Worm (Caenorhabditis elegans) whole organism, L1 larva: ENCODE measurements around the gene C42D4.13.

Source experiments
- C16A3.4 ChIP-seq: fragments of 150-350 bp; optimal IDR thresholded peaks from 2 replicates; lab custom pipeline; 2014; ENCODE audit warnings: missing biosample characterization, missing genetic modification characterization
- C34B4.2 ChIP-seq: sonication (generic microtip); optimal IDR thresholded peaks from 2 replicates; lab custom pipeline; 2017; ENCODE audit warnings: mild to moderate bottlenecking, missing genetic modification characterization, missing compliant biosample characterization
- Y116A8C.19 ChIP-seq: sonication (generic microtip); optimal IDR thresholded peaks from 2 replicates; lab custom pipeline; 2016; ENCODE audit warnings: missing compliant biosample characterization, missing genetic modification characterization, borderline replicate concordance
- aha-1 ChIP-seq: fragments of 150-350 bp; optimal IDR thresholded peaks from 2 replicates; lab custom pipeline; 2014; ENCODE audit warnings: missing biosample characterization, missing genetic modification characterization
- aly-2 ChIP-seq: fragments of 150-350 bp; optimal IDR thresholded peaks from 2 replicates; lab custom pipeline; 2014; ENCODE audit warnings: missing biosample characterization, missing genetic modification characterization
- ama-1 ChIP-seq: fragments of 150-350 bp; optimal IDR thresholded peaks from 2 replicates; lab custom pipeline; 2014
- blmp-1 ChIP-seq: fragments of 150-350 bp; optimal IDR thresholded peaks from 2 replicates; lab custom pipeline; 2014; ENCODE audit warnings: missing biosample characterization, missing genetic modification characterization
- ceh-88 ChIP-seq: fragments of 200-800 bp; sonication (Bioruptor generic); IDR thresholded peaks from 2 replicates; pipeline ENCODE4 v1.3.6; 2022; ENCODE audit warnings: missing genetic modification characterization, missing compliant biosample characterization
- ces-1 ChIP-seq: fragments of 150-350 bp; optimal IDR thresholded peaks from 2 replicates; lab custom pipeline; 2014; ENCODE audit warnings: missing biosample characterization, missing genetic modification reagents, missing genetic modification characterization
- dsc-1 ChIP-seq: sonication (generic microtip); optimal IDR thresholded peaks from 2 replicates; lab custom pipeline; 2016; ENCODE audit warnings: mild to moderate bottlenecking, missing genetic modification characterization, missing compliant biosample characterization
- efl-3 ChIP-seq: fragments of 200-800 bp; sonication (Bioruptor generic); optimal IDR thresholded peaks from 2 replicates; lab custom pipeline; 2018; ENCODE audit warnings: mild to moderate bottlenecking, missing genetic modification characterization, missing compliant biosample characterization
- egl-13 ChIP-seq: sonication (generic microtip); optimal IDR thresholded peaks from 2 replicates; lab custom pipeline; 2016; ENCODE audit warnings: missing genotype, missing genetic modification reagents, missing genetic modification characterization, missing compliant biosample characterization
- elt-3 ChIP-seq, 6 experiments: fragments of 150-350 bp in 1 of 6; sonication (generic microtip); optimal IDR thresholded peaks; 2 replicates each; lab custom pipeline; 2017 to 2018; ENCODE audit warnings: missing biosample characterization in 6 of 6, missing genetic modification characterization in 6 of 6, inconsistent platforms in 1 of 6
- ets-5 ChIP-seq: fragments of 200-800 bp; sonication (Bioruptor generic); IDR thresholded peaks from 2 replicates; pipeline ENCODE4 v1.3.6; 2022; ENCODE audit warnings: missing genetic modification characterization, missing compliant biosample characterization
- fkh-4 ChIP-seq: sonication (generic microtip); optimal IDR thresholded peaks from 2 replicates; lab custom pipeline; 2016; ENCODE audit warnings: missing compliant biosample characterization, missing genetic modification characterization, borderline replicate concordance
- hlh-17 ChIP-seq: fragments of 200-800 bp; sonication (Bioruptor generic); optimal IDR thresholded peaks from 2 replicates; lab custom pipeline; 2018; ENCODE audit warnings: missing genetic modification characterization, mild to moderate bottlenecking, missing compliant biosample characterization, moderate library complexity, borderline replicate concordance
- isw-1 ChIP-seq: fragments of 200-800 bp; sonication (Bioruptor generic); IDR thresholded peaks from 2 replicates; pipeline ENCODE4 v1.3.6; 2022; ENCODE audit warnings: missing genetic modification characterization, missing compliant biosample characterization
- lin-14 ChIP-seq: fragments of 200-800 bp; sonication (Bioruptor generic); optimal IDR thresholded peaks from 2 replicates; lab custom pipeline; 2018; ENCODE audit warnings: mild to moderate bottlenecking, missing genetic modification characterization, moderate library complexity, missing compliant biosample characterization
- lin-35 ChIP-seq, 2 experiments: fragments of 150-350 bp; optimal IDR thresholded peaks; 2 replicates each; lab custom pipeline; 2014; ENCODE audit warnings: missing biosample characterization in 2 of 2, missing genetic modification characterization in 2 of 2, missing genetic modification reagents in 2 of 2
- lin-39 ChIP-seq: fragments of 150-350 bp; optimal IDR thresholded peaks from 2 replicates; lab custom pipeline; 2014; ENCODE audit warnings: missing biosample characterization, missing genetic modification reagents, missing genetic modification characterization
- lir-3 ChIP-seq: sonication (generic microtip); optimal IDR thresholded peaks from 2 replicates; lab custom pipeline; 2016; ENCODE audit warnings: mild to moderate bottlenecking, missing genetic modification characterization, moderate library complexity, missing compliant biosample characterization; ENCODE audit not compliant: poor library complexity
- lsy-2 ChIP-seq, 2 experiments: fragments of 150-350 bp; optimal IDR thresholded peaks; 2 replicates each; lab custom pipeline; 2014; ENCODE audit warnings: missing biosample characterization in 2 of 2, missing genetic modification characterization in 2 of 2
- mab-9 ChIP-seq: fragments of 200-800 bp; sonication (Bioruptor generic); IDR thresholded peaks from 2 replicates; pipeline ENCODE4 v1.3.6; 2022; ENCODE audit warnings: missing genetic modification reagents, missing genetic modification characterization, missing compliant biosample characterization
- mdl-1 ChIP-seq, 2 experiments: fragments of 150-350 bp; optimal IDR thresholded peaks; 2 replicates each; lab custom pipeline; 2014 to 2017; ENCODE audit warnings: missing biosample characterization in 2 of 2, missing genetic modification characterization in 2 of 2, inconsistent platforms in 1 of 2
- mef-2 ChIP-seq: fragments of 150-350 bp; optimal IDR thresholded peaks from 2 replicates; lab custom pipeline; 2014; ENCODE audit warnings: missing biosample characterization, missing genetic modification characterization
- mep-1 ChIP-seq: fragments of 150-350 bp; optimal IDR thresholded peaks from 2 replicates; lab custom pipeline; 2014; ENCODE audit warnings: missing biosample characterization, missing genetic modification characterization
- nhr-11 ChIP-seq: fragments of 150-350 bp; optimal IDR thresholded peaks from 2 replicates; lab custom pipeline; 2014; ENCODE audit warnings: missing biosample characterization, missing genetic modification characterization
- nhr-12 ChIP-seq: sonication (generic microtip); optimal IDR thresholded peaks from 2 replicates; lab custom pipeline; 2017; ENCODE audit warnings: missing biosample characterization, missing genetic modification characterization
- nhr-19 ChIP-seq: fragments of 200-800 bp; sonication (Bioruptor generic); conservative IDR thresholded peaks from 2 replicates; pipeline ENCODE4 v1.3.6; 2022; ENCODE audit warnings: missing genetic modification characterization, missing compliant biosample characterization
- nhr-20 ChIP-seq: sonication (generic microtip); optimal IDR thresholded peaks from 2 replicates; lab custom pipeline; 2016; ENCODE audit warnings: mild to moderate bottlenecking, missing genetic modification characterization, missing compliant biosample characterization
- nhr-237 ChIP-seq: fragments of 150-350 bp; optimal IDR thresholded peaks from 2 replicates; lab custom pipeline; 2014; ENCODE audit warnings: missing biosample characterization, missing genetic modification characterization
- nhr-28 ChIP-seq: fragments of 150-350 bp; optimal IDR thresholded peaks from 2 replicates; lab custom pipeline; 2014; ENCODE audit warnings: missing biosample characterization, missing genetic modification characterization
- nhr-47 ChIP-seq: sonication (generic microtip); optimal IDR thresholded peaks from 2 replicates; lab custom pipeline; 2016; ENCODE audit warnings: mild to moderate bottlenecking, missing genetic modification characterization, moderate library complexity, missing compliant biosample characterization
- nhr-71 ChIP-seq: sonication (generic microtip); optimal IDR thresholded peaks from 2 replicates; lab custom pipeline; 2016; ENCODE audit warnings: mild to moderate bottlenecking, missing genetic modification characterization, moderate library complexity, missing compliant biosample characterization
- nhr-76 ChIP-seq: sonication (generic microtip); optimal IDR thresholded peaks from 2 replicates; lab custom pipeline; 2017; ENCODE audit warnings: missing biosample characterization, missing genetic modification characterization
- nhr-90 ChIP-seq: sonication (generic microtip); optimal IDR thresholded peaks from 2 replicates; lab custom pipeline; 2016; ENCODE audit warnings: mild to moderate bottlenecking, missing genetic modification characterization, missing compliant biosample characterization; ENCODE audit not compliant: poor library complexity
- pag-3 ChIP-seq: sonication (generic microtip); optimal IDR thresholded peaks from 2 replicates; lab custom pipeline; 2017; ENCODE audit warnings: missing genetic modification characterization, mild to moderate bottlenecking, missing compliant biosample characterization, antibody characterized with exemption, borderline replicate concordance; ENCODE audit not compliant: insufficient read depth
- pax-3 ChIP-seq: fragments of 200-800 bp; sonication (Bioruptor generic); optimal IDR thresholded peaks from 2 replicates; lab custom pipeline; 2018; ENCODE audit warnings: mild to moderate bottlenecking, missing genetic modification characterization, moderate library complexity, missing compliant biosample characterization
- pqm-1 ChIP-seq: sonication (generic microtip); optimal IDR thresholded peaks from 3 replicates; lab custom pipeline; 2017; ENCODE audit warnings: missing biosample characterization, missing genetic modification characterization
- sox-4 ChIP-seq: sonication (generic microtip); optimal IDR thresholded peaks from 2 replicates; lab custom pipeline; 2016; ENCODE audit warnings: missing genetic modification characterization, missing compliant biosample characterization
- swsn-7 ChIP-seq: sonication (generic microtip); optimal IDR thresholded peaks from 2 replicates; lab custom pipeline; 2016; ENCODE audit warnings: missing genetic modification characterization, missing compliant biosample characterization
- tbx-2 ChIP-seq: sonication (generic microtip); optimal IDR thresholded peaks from 2 replicates; lab custom pipeline; 2016; ENCODE audit warnings: missing genetic modification characterization, missing compliant biosample characterization
- tlp-1 ChIP-seq: fragments of 150-350 bp; optimal IDR thresholded peaks from 2 replicates; lab custom pipeline; 2014; ENCODE audit warnings: missing biosample characterization, missing genetic modification characterization
- unc-30 ChIP-seq: sonication (generic microtip); optimal IDR thresholded peaks from 2 replicates; lab custom pipeline; 2017; ENCODE audit warnings: missing biosample characterization, missing genetic modification characterization
- zag-1 ChIP-seq: fragments of 150-350 bp; optimal IDR thresholded peaks from 2 replicates; lab custom pipeline; 2014; ENCODE audit warnings: missing biosample characterization, missing genetic modification characterization
- zip-4 ChIP-seq: fragments of 200-800 bp; sonication (Bioruptor generic); optimal IDR thresholded peaks from 2 replicates; lab custom pipeline; 2018; ENCODE audit warnings: mild to moderate bottlenecking, missing genetic modification characterization, moderate library complexity, missing compliant biosample characterization
- ztf-4 ChIP-seq: fragments of 150-350 bp; optimal IDR thresholded peaks from 2 replicates; lab custom pipeline; 2014; ENCODE audit warnings: missing biosample characterization, missing genetic modification characterization

C42D4.13 gene

DNA sequence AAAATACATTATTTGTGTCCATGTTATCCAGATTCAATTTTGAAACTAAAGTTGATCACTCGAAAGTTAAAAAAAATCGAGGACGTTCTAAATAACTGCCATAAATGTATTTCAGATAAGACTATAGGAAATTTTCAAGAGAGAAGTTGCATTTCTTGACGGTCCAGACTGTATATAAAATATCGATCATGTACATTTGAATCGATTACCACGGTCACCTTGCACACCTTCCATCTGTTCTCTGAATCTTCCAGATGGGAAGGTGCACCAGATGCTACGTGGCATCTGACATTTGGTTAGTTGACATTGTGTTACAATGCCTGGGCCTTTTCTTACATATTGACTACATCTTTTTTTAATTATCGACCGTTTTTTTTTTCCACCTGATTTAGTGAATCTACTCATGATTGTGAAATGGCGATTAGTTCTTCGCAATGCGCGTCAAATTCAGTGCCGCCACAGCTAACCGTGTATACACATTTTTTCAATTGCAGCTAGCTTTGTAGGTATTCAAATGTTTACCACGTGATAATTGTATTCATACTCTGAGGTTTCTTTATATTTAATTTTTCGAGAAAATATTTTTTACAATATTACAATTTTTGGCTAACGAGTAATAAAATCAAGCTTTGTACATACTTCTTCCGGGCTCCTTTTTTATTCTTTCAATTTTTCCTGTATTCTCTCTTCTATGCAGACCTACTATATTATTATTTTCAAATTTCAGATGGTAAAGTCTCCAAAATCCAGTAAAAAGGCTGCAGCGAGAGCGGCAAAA lies 19.8 kb downstream of the C42D4.13 start, which contains the start of gene skr-16 (continued):
- TF ChIP-seq lin-14 (GFP tag; lab: Kevin White, UChicago) (no peak), elt-3 (tag; optimal IDR thresholded peaks at IDR 0.05; lab: Kevin White, UChicago) (no peak), lsy-2 (tag; optimal IDR thresholded peaks at IDR 0.05; lab: Kevin White, UChicago) (peak in 1 of 2 experiments; percentile 20), ets-5 (GFP tag; lab: Robert Waterston, UW) (no peak), efl-3 (GFP tag; lab: Kevin White, UChicago) (no peak), lir-3 (tag; lab: Kevin White, UChicago) (no peak), mep-1 (tag; lab: Kevin White, UChicago) (peak; percentile 79), mab-9 (GFP tag; lab: Robert Waterston, UW) (no peak), zip-4 (GFP tag; lab: Kevin White, UChicago) (no peak), unc-30 (tag; lab: Kevin White, UChicago) (no peak), aly-2 (tag; lab: Kevin White, UChicago) (no peak), Y116A8C.19 (tag; lab: Kevin White, UChicago) (no peak), nhr-76 (tag; lab: Kevin White, UChicago) (no peak), pqm-1 (no peak), C16A3.4 (tag; lab: Kevin White, UChicago) (no peak), ztf-4 (no peak), nhr-47 (tag; lab: Kevin White, UChicago) (peak; percentile 5), ama-1 (lab: Kevin White, UChicago) (no peak), sox-4 (tag; lab: Kevin White, UChicago) (no peak), ceh-88 (GFP tag; lab: Robert Waterston, UW) (no peak), nhr-237 (tag; lab: Kevin White, UChicago) (no peak), nhr-28 (tag; lab: Kevin White, UChicago) (no peak), swsn-7 (tag; lab: Kevin White, UChicago) (no peak), pax-3 (tag; lab: Kevin White, UChicago) (no peak), zag-1 (tag; lab: Kevin White, UChicago) (no peak), mef-2 (tag; lab: Kevin White, UChicago) (no peak), nhr-90 (no peak), lin-39 (tag; lab: Kevin White, UChicago) (no peak), egl-13 (tag; lab: Kevin White, UChicago) (no peak), tbx-2 (tag; lab: Kevin White, UChicago) (no peak), dsc-1 (tag; lab: Kevin White, UChicago) (peak; percentile 32), fkh-4 (tag; lab: Kevin White, UChicago) (no peak), nhr-71 (no peak), aha-1 (no peak), blmp-1 (tag; lab: Kevin White, UChicago) (no peak), lin-35 (GFP tag; optimal IDR thresholded peaks at IDR 0.05; lab: Kevin White, UChicago) (peak; percentile 22 to 64), tlp-1 (no peak), ces-1 (no peak), hlh-17 (GFP tag; lab: Kevin White, UChicago) (no peak), nhr-20 (no peak), nhr-19 (GFP tag; lab: Robert Waterston, UW) (no peak), pag-3 (tag; lab: Kevin White, UChicago) (no peak), nhr-11 (tag; lab: Kevin White, UChicago) (no peak), C34B4.2 (tag; lab: Kevin White, UChicago) (no peak), mdl-1 (tag; optimal IDR thresholded peaks at IDR 0.05; lab: Kevin White, UChicago) (peak in 1 of 2 experiments; percentile 47), isw-1 (no peak), nhr-12 (no peak)
